Fruit fly (Drosophila melanogaster) whole organism, embryonic: ENCODE data around the gene NitFhit.

Experiments
- Atf-2 ChIP-seq: fragments of 200-800 bp; sonication (Bioruptor generic); optimal IDR thresholded peaks from 2 replicates; lab custom pipeline; 2016; ENCODE audit warnings: missing biosample characterization, missing genetic modification characterization
- BtbVII ChIP-seq: fragments of 200-800 bp; sonication (Bioruptor generic); optimal IDR thresholded peaks from 3 replicates; lab custom pipeline; 2017; ENCODE audit warnings: missing biosample characterization, mild to moderate bottlenecking, missing genetic modification characterization
- C15 ChIP-seq: fragments of 200-800 bp; sonication (Bioruptor generic); IDR thresholded peaks from 3 replicates; pipeline ENCODE4 v1.3.6; 2022; ENCODE audit warnings: missing biosample characterization, missing genetic modification characterization
- CG10147 ChIP-seq: fragments of 200-800 bp; sonication (Bioruptor generic); optimal IDR thresholded peaks from 2 replicates; lab custom pipeline; 2019; ENCODE audit warnings: missing biosample characterization, mild to moderate bottlenecking, missing genetic modification characterization, moderate library complexity
- CG10366 ChIP-seq: fragments of 200-800 bp; sonication (Bioruptor generic); IDR thresholded peaks from 2 replicates; pipeline ENCODE4 v1.3.6; 2022; ENCODE audit warnings: missing biosample characterization, missing genetic modification characterization
- CG10431 ChIP-seq: fragments of 200-800 bp; sonication (Bioruptor generic); optimal IDR thresholded peaks from 3 replicates; lab custom pipeline; 2018; ENCODE audit warnings: missing biosample characterization, mild to moderate bottlenecking, missing genetic modification characterization
- CG11085 ChIP-seq: fragments of 200-800 bp; sonication (Bioruptor generic); IDR thresholded peaks from 2 replicates; pipeline ENCODE4 v1.3.6; 2022; ENCODE audit warnings: missing biosample characterization, missing genetic modification characterization
- CG17359 ChIP-seq: fragments of 200-800 bp; sonication (Bioruptor generic); optimal IDR thresholded peaks from 3 replicates; lab custom pipeline; 2018; ENCODE audit warnings: missing biosample characterization, mild to moderate bottlenecking, missing genetic modification characterization, moderate library complexity
- CG17829 ChIP-seq: fragments of 200-800 bp; optimal IDR thresholded peaks from 2 replicates; lab custom pipeline; 2019; ENCODE audit warnings: missing biosample characterization, mild to moderate bottlenecking, missing genetic modification characterization, moderate library complexity
- CG18262 ChIP-seq: fragments of 200-800 bp; optimal IDR thresholded peaks from 3 replicates; lab custom pipeline; 2019; ENCODE audit warnings: missing biosample characterization, mild to moderate bottlenecking, missing genetic modification characterization, moderate library complexity
- CG2116 ChIP-seq: fragments of 200-800 bp; sonication (Bioruptor generic); optimal IDR thresholded peaks from 3 replicates; lab custom pipeline; 2018; ENCODE audit warnings: missing biosample characterization, mild to moderate bottlenecking, missing genetic modification characterization
- CG30403 ChIP-seq: fragments of 200-800 bp; sonication (Bioruptor generic); optimal IDR thresholded peaks from 3 replicates; lab custom pipeline; 2016; ENCODE audit warnings: missing biosample characterization, missing genetic modification characterization
- CG33557 ChIP-seq: fragments of 200-800 bp; sonication (Bioruptor generic); optimal IDR thresholded peaks from 2 replicates; lab custom pipeline; 2019; ENCODE audit warnings: missing biosample characterization, mild to moderate bottlenecking, missing genetic modification characterization, moderate library complexity
- CG34376 ChIP-seq: fragments of 200-800 bp; sonication (Bioruptor generic); optimal IDR thresholded peaks from 2 replicates; lab custom pipeline; 2018; ENCODE audit warnings: missing biosample characterization, mild to moderate bottlenecking, missing genetic modification characterization
- CG34422 ChIP-seq: fragments of 200-800 bp; sonication (Bioruptor generic); IDR thresholded peaks from 3 replicates; pipeline ENCODE4 v1.3.6; 2022; ENCODE audit warnings: missing biosample characterization, missing genetic modification characterization
- CG4404 ChIP-seq: fragments of 200-800 bp; sonication (Bioruptor generic); IDR thresholded peaks from 2 replicates; pipeline ENCODE4 v1.3.6; 2022; ENCODE audit warnings: missing biosample characterization, missing genetic modification characterization
- CG4617 ChIP-seq: fragments of 200-800 bp; sonication (Bioruptor generic); optimal IDR thresholded peaks from 3 replicates; lab custom pipeline; 2016; ENCODE audit warnings: missing biosample characterization, missing genetic modification characterization, borderline replicate concordance
- CG4730 ChIP-seq: fragments of 200-800 bp; sonication (Bioruptor generic); IDR thresholded peaks from 2 replicates; pipeline ENCODE4 v1.3.6; 2022; ENCODE audit warnings: missing biosample characterization, missing genetic modification characterization
- CG6689 ChIP-seq: fragments of 200-800 bp; sonication (Bioruptor generic); IDR thresholded peaks from 2 replicates; pipeline ENCODE4 v1.3.6; 2022; ENCODE audit warnings: missing biosample characterization, missing genetic modification characterization
- CG8765 ChIP-seq: fragments of 200-800 bp; sonication (Bioruptor generic); IDR thresholded peaks from 2 replicates; pipeline ENCODE4 v1.3.6; 2022; ENCODE audit warnings: missing biosample characterization, missing genetic modification characterization
- CG9932 ChIP-seq: fragments of 200-800 bp; sonication (Bioruptor generic); IDR thresholded peaks from 2 replicates; pipeline ENCODE4 v1.3.6; 2022; ENCODE audit warnings: missing biosample characterization, missing genetic modification characterization
- CHES-1-like ChIP-seq: fragments of 200-800 bp; sonication (Bioruptor generic); optimal IDR thresholded peaks from 2 replicates; lab custom pipeline; 2016; ENCODE audit warnings: missing biosample characterization, missing genetic modification characterization
- D19A ChIP-seq: fragments of 200-800 bp; optimal IDR thresholded peaks from 3 replicates; lab custom pipeline; 2019; ENCODE audit warnings: missing biosample characterization, mild to moderate bottlenecking, missing genetic modification characterization, moderate library complexity
- Dp ChIP-seq: fragments of 200-800 bp; sonication (Bioruptor generic); optimal IDR thresholded peaks from 2 replicates; lab custom pipeline; 2018; ENCODE audit warnings: missing biosample characterization, mild to moderate bottlenecking, missing genetic modification characterization, moderate library complexity
- E2f1 ChIP-seq: fragments of 200-800 bp; sonication (Bioruptor generic); IDR thresholded peaks from 2 replicates; pipeline ENCODE4 v1.3.6; 2022; ENCODE audit warnings: missing biosample characterization, missing genetic modification characterization
- ERR ChIP-seq: fragments of 200-800 bp; sonication (Bioruptor generic); optimal IDR thresholded peaks from 2 replicates; lab custom pipeline; 2016; ENCODE audit warnings: missing biosample characterization, missing genetic modification characterization
- Gsc ChIP-seq: fragments of 200-800 bp; sonication (Bioruptor generic); IDR thresholded peaks from 2 replicates; pipeline ENCODE4 v1.3.6; 2022; ENCODE audit warnings: missing biosample characterization, missing genetic modification characterization
- Hr3 ChIP-seq: fragments of 200-800 bp; sonication (Bioruptor generic); optimal IDR thresholded peaks from 3 replicates; lab custom pipeline; 2016; ENCODE audit warnings: missing biosample characterization, missing genetic modification characterization
- Lhr ChIP-seq: fragments of 200-800 bp; sonication (Bioruptor generic); optimal IDR thresholded peaks from 3 replicates; lab custom pipeline; 2017; ENCODE audit warnings: mild to moderate bottlenecking, missing biosample characterization, missing genetic modification reagents, missing genetic modification characterization
- NFAT ChIP-seq: fragments of 200-800 bp; sonication (Bioruptor generic); IDR thresholded peaks from 2 replicates; pipeline ENCODE4 v1.3.6; 2022; ENCODE audit warnings: missing biosample characterization, missing genetic modification characterization
- Ptx1 ChIP-seq: fragments of 200-800 bp; sonication (Bioruptor generic); IDR thresholded peaks from 2 replicates; pipeline ENCODE4 v1.3.6; 2022; ENCODE audit warnings: missing biosample characterization, missing genetic modification characterization
- Scr ChIP-seq: fragments of 200-800 bp; sonication (Bioruptor generic); IDR thresholded peaks from 2 replicates; pipeline ENCODE4 v1.3.6; 2022; ENCODE audit warnings: missing biosample characterization, missing genetic modification characterization; ENCODE audit not compliant: partially characterized antibody
- Sry-β ChIP-seq: fragments of 200-800 bp; sonication (Bioruptor generic); optimal IDR thresholded peaks from 2 replicates; lab custom pipeline; 2018; ENCODE audit warnings: missing biosample characterization, mild to moderate bottlenecking, missing genetic modification characterization, moderate library complexity
- Stat92E ChIP-seq, 3 experiments: fragments of >200 bp in 2 of 3; fragments of 200-800 bp in 1 of 3; sonication (Bioruptor generic) in 1 of 3; optimal IDR thresholded peaks; 2 replicates each; lab custom pipeline; 2017 to 2019; ENCODE audit warnings: missing biosample characterization in 3 of 3, missing genetic modification characterization in 3 of 3, mild to moderate bottlenecking in 1 of 3, moderate library complexity in 1 of 3
- ase ChIP-seq: fragments of 200-800 bp; sonication (Bioruptor generic); IDR thresholded peaks from 3 replicates; pipeline ENCODE4 v1.3.6; 2022; ENCODE audit warnings: missing biosample characterization, missing genetic modification characterization
- bcd ChIP-seq: fragments of 200-800 bp; sonication (Bioruptor generic); optimal IDR thresholded peaks from 2 replicates; lab custom pipeline; 2017; ENCODE audit warnings: missing biosample characterization, mild to moderate bottlenecking, missing genetic modification characterization
- caup ChIP-seq: fragments of 200-800 bp; sonication (Bioruptor generic); optimal IDR thresholded peaks from 3 replicates; lab custom pipeline; 2017; ENCODE audit warnings: missing biosample characterization, mild to moderate bottlenecking, missing genetic modification characterization, moderate library complexity; ENCODE audit not compliant: severe bottlenecking
- ci ChIP-seq: fragments of 200-800 bp; sonication (Bioruptor generic); IDR thresholded peaks from 3 replicates; pipeline ENCODE4 v1.3.6; 2022; ENCODE audit warnings: missing biosample characterization, missing genetic modification characterization
- crc ChIP-seq: fragments of 200-800 bp; sonication (Bioruptor generic); optimal IDR thresholded peaks from 2 replicates; lab custom pipeline; 2016; ENCODE audit warnings: missing biosample characterization, missing genetic modification characterization
- dmrt99B ChIP-seq: fragments of 200-800 bp; sonication (Bioruptor generic); optimal IDR thresholded peaks from 2 replicates; lab custom pipeline; 2018; ENCODE audit warnings: missing biosample characterization, mild to moderate bottlenecking, missing genetic modification characterization, moderate library complexity
- ems ChIP-seq: fragments of 200-800 bp; sonication (Bioruptor generic); optimal IDR thresholded peaks from 3 replicates; lab custom pipeline; 2016; ENCODE audit warnings: missing biosample characterization, missing genetic modification characterization
- fd102C ChIP-seq: fragments of 200-800 bp; sonication (Bioruptor generic); optimal IDR thresholded peaks from 2 replicates; lab custom pipeline; 2018; ENCODE audit warnings: missing biosample characterization, mild to moderate bottlenecking, missing genetic modification characterization, moderate library complexity
- gfzf ChIP-seq: fragments of 200-800 bp; sonication (Bioruptor generic); optimal IDR thresholded peaks from 2 replicates; lab custom pipeline; 2016; ENCODE audit warnings: missing biosample characterization, mild to moderate bottlenecking, missing genetic modification characterization, moderate library complexity
- ham ChIP-seq: fragments of 200-800 bp; sonication (Bioruptor generic); IDR thresholded peaks from 2 replicates; pipeline ENCODE4 v1.3.6; 2022; ENCODE audit warnings: missing biosample characterization, missing genetic modification characterization
- onecut ChIP-seq: fragments of 200-800 bp; sonication (Bioruptor generic); IDR thresholded peaks from 2 replicates; pipeline ENCODE4 v1.3.6; 2022; ENCODE audit warnings: missing biosample characterization, missing genetic modification characterization
- pho ChIP-seq: fragments of 200-800 bp; sonication (Bioruptor generic); optimal IDR thresholded peaks from 2 replicates; lab custom pipeline; 2016; ENCODE audit warnings: missing biosample characterization, missing genetic modification characterization
- pnt ChIP-seq: fragments of 200-800 bp; sonication (Bioruptor generic); optimal IDR thresholded peaks from 3 replicates; lab custom pipeline; 2016; ENCODE audit warnings: missing biosample characterization, missing genetic modification characterization
- ro ChIP-seq: fragments of 200-800 bp; sonication (Bioruptor generic); IDR thresholded peaks from 2 replicates; pipeline ENCODE4 v1.3.6; 2022; ENCODE audit warnings: missing biosample characterization, missing genetic modification characterization
- sd ChIP-seq: fragments of 200-800 bp; sonication (Bioruptor generic); optimal IDR thresholded peaks from 3 replicates; lab custom pipeline; 2018; ENCODE audit warnings: missing biosample characterization, mild to moderate bottlenecking, missing genetic modification characterization, moderate library complexity
- tx ChIP-seq: fragments of 200-800 bp; sonication (Bioruptor generic); optimal IDR thresholded peaks from 2 replicates; lab custom pipeline; 2016; ENCODE audit warnings: missing biosample characterization, missing genetic modification characterization
- zen ChIP-seq: fragments of 200-800 bp; sonication (Bioruptor generic); optimal IDR thresholded peaks from 3 replicates; lab custom pipeline; 2018; ENCODE audit warnings: missing biosample characterization, mild to moderate bottlenecking, missing genetic modification characterization, moderate library complexity

The NitFhit gene

dm6 chr3L:184251-184650 lies 19.3 kb upstream of the NitFhit start, which contains the start of the genes CG34140, Mkp and Mtch (continued):
- TF ChIP-seq Stat92E (GFP tag; optimal IDR thresholded peaks at IDR 0.05; lab: Kevin White, UChicago) (peak in 1 of 3 experiments; percentile 76), ERR (GFP tag; lab: Kevin White, UChicago) (peak; percentile 88), CG30403 (peak; percentile 94), dmrt99B (tag; lab: Kevin White, UChicago) (no peak), zen (tag; lab: Kevin White, UChicago) (peak; percentile 78), CHES-1-like (peak; percentile 87), Sry-β (GFP tag; lab: Kevin White, UChicago) (peak; percentile 3), CG10147 (no peak), CG34422 (GFP tag; lab: Robert Waterston, UW) (peak; percentile 89), CG18262 (no peak), Dp (peak; percentile 36), E2f1 (GFP tag; lab: Robert Waterston, UW) (peak; percentile 77), C15 (peak; percentile 67; the same call in 1 of the 3 replicates), caup (GFP tag; lab: Kevin White, UChicago) (no peak), pnt (GFP tag; lab: Kevin White, UChicago) (peak; percentile 77), CG8765 (GFP tag; lab: Robert Waterston, UW) (peak; percentile 58; the same call in 1 of the 2 replicates), D19A (tag; lab: Kevin White, UChicago) (no peak), Atf-2 (GFP tag; lab: Kevin White, UChicago) (peak; percentile 83), CG9932 (GFP tag; lab: Robert Waterston, UW) (peak; percentile 92), ase (GFP tag; lab: Robert Waterston, UW) (peak; percentile 78), Scr (peak; percentile 98), CG4617 (GFP tag; lab: Kevin White, UChicago) (peak; percentile 93), BtbVII (GFP tag; lab: Kevin White, UChicago) (peak; percentile 54), gfzf (GFP tag; lab: Kevin White, UChicago) (peak; percentile 78), sd (tag; lab: Kevin White, UChicago) (no peak), CG6689 (GFP tag; lab: Robert Waterston, UW) (peak; percentile 81), CG33557 (GFP tag; lab: Kevin White, UChicago) (peak; percentile 74), pho (GFP tag; lab: Kevin White, UChicago) (peak; percentile 91), CG11085 (peak; percentile 65), CG4404 (GFP tag; lab: Robert Waterston, UW) (peak; percentile 76), ro (GFP tag; lab: Robert Waterston, UW) (no peak), crc (GFP tag; lab: Kevin White, UChicago) (peak; percentile 84), CG2116 (GFP tag; lab: Kevin White, UChicago) (peak; percentile 94), CG10366 (GFP tag; lab: Robert Waterston, UW) (peak; percentile 84), NFAT (GFP tag; lab: Robert Waterston, UW) (peak; percentile 76; the same call in 1 of the 2 replicates), ems (GFP tag; lab: Kevin White, UChicago) (peak; percentile 68), Lhr (no peak), CG17359 (tag; lab: Kevin White, UChicago) (peak; percentile 79), ci (GFP tag; lab: Robert Waterston, UW) (peak; percentile 75), bcd (GFP tag; lab: Kevin White, UChicago) (no peak), ham (GFP tag; lab: Robert Waterston, UW) (no peak), Ptx1 (GFP tag; lab: Robert Waterston, UW) (peak; percentile 84), fd102C (peak; percentile 27), tx (GFP tag; lab: Kevin White, UChicago) (peak; percentile 83), CG10431 (GFP tag; lab: Kevin White, UChicago) (peak; percentile 85), Gsc (GFP tag; lab: Robert Waterston, UW) (no peak), CG4730 (GFP tag; lab: Robert Waterston, UW) (peak; percentile 65), onecut (no peak), CG34376 (GFP tag; lab: Kevin White, UChicago) (peak; percentile 69), Hr3 (GFP tag; lab: Kevin White, UChicago) (peak; percentile 85), CG17829 (tag; lab: Kevin White, UChicago) (peak; percentile 86)
